Worm (Caenorhabditis elegans): ENCODE data around the gene cls-2.

cls-2 gene

ce11 chrIII:9052371-9052978, 2.4 kb upstream of the cls-2 start (continued):
- TF ChIP-seq nhr-80 (tag; optimal IDR thresholded peaks at IDR 0.05) (peak; percentile 49), hmg-1.2 (GFP tag; IDR thresholded peaks at IDR 0.05) (peak; percentile 83; the same call in 1 of the 2 replicates), hrde-1 (tag; optimal IDR thresholded peaks at IDR 0.05; ENCODE audit: borderline replicate concordance) (no peak), cebp-2 (GFP tag; IDR thresholded peaks at IDR 0.05) (peak; percentile 68; the same call in 1 of the 2 replicates), mes-4 (tag; optimal IDR thresholded peaks at IDR 0.05) (no peak), snpc-3.4 (tag; optimal IDR thresholded peaks at IDR 0.05) (no peak), nfyb-1 (GFP tag; IDR thresholded peaks at IDR 0.05) (peak; percentile 81), bed-2 (GFP tag; IDR thresholded peaks at IDR 0.05) (no peak), hsf-1 (GFP tag; IDR thresholded peaks at IDR 0.05) (peak; percentile 47), dpff-1 (tag; optimal IDR thresholded peaks at IDR 0.05) (no peak), ztf-18 (tag; optimal IDR thresholded peaks at IDR 0.05) (no peak), madf-6 (GFP tag; IDR thresholded peaks at IDR 0.05) (0 out of 2 replicates have a peak, but pooled peaks have one; percentile 11), F57C9.4 (tag; optimal IDR thresholded peaks at IDR 0.05) (no peak), xnd-1 (tag; optimal IDR thresholded peaks at IDR 0.05) (no peak), mxl-1 (tag; optimal IDR thresholded peaks at IDR 0.05) (no peak), B0261.1 (tag; optimal IDR thresholded peaks at IDR 0.05) (no peak), nhr-90 (tag; optimal IDR thresholded peaks at IDR 0.05) (peak; percentile 45), lsl-1 (GFP tag; optimal IDR thresholded peaks at IDR 0.05) (no peak), aptf-3 (GFP tag; IDR thresholded peaks at IDR 0.05) (0 out of 2 replicates have a peak, but pooled peaks have one; percentile 86), fkh-3 (tag; optimal IDR thresholded peaks at IDR 0.05) (no peak), F10E7.11 (tag; optimal IDR thresholded peaks at IDR 0.05) (peak; percentile 24), ZK185.1 (tag; optimal IDR thresholded peaks at IDR 0.05; ENCODE audit: poor library complexity, severe bottlenecking) (no peak), chd-7 (tag; optimal IDR thresholded peaks at IDR 0.05) (peak; percentile 76), egl-18 (GFP tag; IDR thresholded peaks at IDR 0.05) (0 out of 2 replicates have a peak, but pooled peaks have one; percentile 21), lin-40 (tag; optimal IDR thresholded peaks at IDR 0.05) (peak; percentile 17), sptf-2 (GFP tag; optimal IDR thresholded peaks at IDR 0.05) (no peak), lin-26 (GFP tag; IDR thresholded peaks at IDR 0.05) (0 out of 2 replicates have a peak, but pooled peaks have one; percentile 53)

ce11 chrIII:9053263-9053662, 1.6 kb upstream of the cls-2 start:
- TF ChIP-seq lin-26 (GFP tag; IDR thresholded peaks at IDR 0.05) (peak; percentile 19; the same call in 1 of the 2 replicates), ama-1 (optimal IDR thresholded peaks at IDR 0.05) (peak; percentile 87), ama-1 (GFP tag; optimal IDR thresholded peaks at IDR 0.05) (no peak), tbp1 (GFP tag; optimal IDR thresholded peaks at IDR 0.05) (peak; percentile 11), ZK185.1 (tag; optimal IDR thresholded peaks at IDR 0.05; ENCODE audit: poor library complexity, severe bottlenecking) (no peak)

ce11 chrIII:9053740-9054252, 1.1 kb upstream of the cls-2 start, which contains the start of gene R107.5:
TSS of gene R107.5 (minus strand) at chrIII:9053790.
- TF ChIP-seq Y53F4B.3 (GFP tag; IDR thresholded peaks at IDR 0.05) (no peak), dpl-1 (GFP tag; optimal IDR thresholded peaks at IDR 0.05) (peak; percentile 42), ccch-3 (GFP tag; optimal IDR thresholded peaks at IDR 0.05) (no peak), Y67H2A.10 (GFP tag; conservative IDR thresholded peaks at IDR 0.05) (peak; percentile 96), let-607 (tag; optimal IDR thresholded peaks at IDR 0.05) (peak; percentile 95 to 98), F22D6.2 (tag; optimal IDR thresholded peaks at IDR 0.05) (peak; percentile 88), tbp1 (GFP tag; optimal IDR thresholded peaks at IDR 0.05) (peak; percentile 76), xnd-1 (tag; optimal IDR thresholded peaks at IDR 0.05) (no peak), ceh-40 (GFP tag; IDR thresholded peaks at IDR 0.05) (0 out of 2 replicates have a peak, but pooled peaks have one; percentile 42), ets-4 (GFP tag; optimal IDR thresholded peaks at IDR 0.05) (peak; percentile 55), ceh-91 (GFP tag; IDR thresholded peaks at IDR 0.05) (no peak), nfyb-1 (GFP tag; IDR thresholded peaks at IDR 0.05) (peak; percentile 97), mes-4 (tag; optimal IDR thresholded peaks at IDR 0.05) (no peak), lin-26 (GFP tag; IDR thresholded peaks at IDR 0.05) (peak; percentile 70; the same call in 1 of the 2 replicates), atf-7 (tag; optimal IDR thresholded peaks at IDR 0.05) (peak; percentile 98), ama-1 (optimal IDR thresholded peaks at IDR 0.05) (peak; percentile 86), ama-1 (GFP tag; optimal IDR thresholded peaks at IDR 0.05) (no peak), ceh-79 (tag; optimal IDR thresholded peaks at IDR 0.05) (peak; percentile 62), hmg-1.2 (GFP tag; IDR thresholded peaks at IDR 0.05) (peak; percentile 95), rec-8 (tag; optimal IDR thresholded peaks at IDR 0.05) (no peak), Y79H2A.3 (GFP tag; conservative IDR thresholded peaks at IDR 0.05) (0 out of 2 replicates have a peak, but pooled peaks have one; percentile 21), him-1 (tag; optimal IDR thresholded peaks at IDR 0.05) (no peak)
